Fruit fly (Drosophila melanogaster) ovary, adult (tissue): ENCODE results near the gene be.

ENCODE experiments used
- CG17801 ChIP-seq: fragments of 200-800 bp; optimal IDR thresholded peaks from 2 replicates; lab custom pipeline; 2019; ENCODE audit warnings: missing biosample characterization, mild to moderate bottlenecking, missing genetic modification characterization, moderate library complexity; ENCODE audit not compliant: partially characterized antibody

be gene

DNA sequence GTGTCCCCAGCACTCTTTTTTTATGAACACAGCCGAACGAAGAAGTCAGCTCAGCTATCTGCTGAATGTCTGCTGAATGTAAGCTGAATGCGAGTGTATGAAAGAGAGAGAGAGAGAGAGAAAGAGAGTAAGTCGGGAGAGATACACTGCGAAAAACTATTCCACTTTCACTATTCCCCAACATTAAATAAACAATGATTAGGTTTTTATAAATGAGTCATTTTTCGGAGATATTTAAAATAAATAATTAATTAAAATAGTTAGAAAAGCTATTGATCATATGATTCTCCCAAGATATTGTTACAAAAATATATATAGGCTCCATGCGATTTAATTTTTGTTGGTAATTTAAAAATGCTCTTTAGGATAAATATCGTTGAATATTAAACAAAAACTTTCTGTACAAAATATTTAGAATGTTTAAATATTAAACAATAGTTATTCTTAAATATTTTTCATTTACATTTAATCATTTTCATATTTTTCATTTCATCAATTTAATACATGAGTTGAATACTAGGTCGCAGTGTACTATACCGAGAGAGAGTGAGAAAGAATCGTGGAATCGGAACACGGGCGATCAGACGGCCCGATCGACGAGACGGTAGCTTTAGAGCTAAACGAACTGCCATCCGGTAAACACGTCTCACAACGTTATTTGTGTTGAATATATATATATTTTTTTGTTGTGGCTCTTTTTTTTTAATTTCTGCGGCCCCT is at the start of gene be:
be (plus strand) TSS at position 611 of the 720 bp plus-strand sequence.
- TF ChIP-seq CG17801 (GFP tag; lab: Kevin White, UChicago) = peak; percentile 40

DNA sequence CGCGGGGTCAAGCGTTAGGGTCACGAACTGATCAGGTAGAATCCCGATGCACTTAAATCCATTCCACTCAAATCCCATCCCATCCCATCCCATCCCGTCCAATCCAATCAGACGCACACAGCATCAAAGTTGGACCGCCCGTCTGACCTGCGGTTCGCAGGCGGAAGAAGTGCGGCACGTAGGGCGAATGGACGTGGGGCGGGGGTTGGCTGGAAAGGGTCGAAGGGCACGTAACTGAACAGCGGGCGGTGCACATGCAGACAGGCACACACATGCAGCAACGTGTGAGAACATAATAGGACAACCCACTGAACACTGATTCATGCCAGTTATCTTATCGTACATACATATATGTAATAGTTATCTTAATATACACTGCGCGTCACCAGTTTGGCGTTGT is 4.8 kb upstream of the be start:
- TF ChIP-seq CG17801 (GFP tag; lab: Kevin White, UChicago) = no peak

DNA sequence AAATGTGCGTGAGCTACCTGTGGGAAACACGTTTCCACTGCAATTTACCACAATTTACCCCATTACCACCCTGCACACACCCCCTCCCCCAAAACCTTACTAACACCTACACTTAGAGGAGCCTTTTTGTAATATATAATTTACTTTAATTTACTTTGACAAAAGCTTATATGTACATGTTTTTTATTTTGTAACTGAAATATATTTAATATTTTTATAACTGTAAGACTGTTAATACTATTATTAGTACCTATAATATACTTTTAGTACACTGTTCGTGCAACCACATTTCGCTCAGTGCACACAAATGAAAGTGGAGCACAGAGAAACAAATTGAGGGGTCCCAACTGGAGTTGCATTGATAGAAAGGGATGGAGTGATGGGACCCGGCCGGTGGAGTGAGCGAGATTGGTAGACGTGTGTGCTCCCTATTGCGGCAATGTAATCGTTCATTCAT is 3.2 kb upstream of the be start:
- TF ChIP-seq CG17801 (GFP tag; lab: Kevin White, UChicago) = no peak

DNA sequence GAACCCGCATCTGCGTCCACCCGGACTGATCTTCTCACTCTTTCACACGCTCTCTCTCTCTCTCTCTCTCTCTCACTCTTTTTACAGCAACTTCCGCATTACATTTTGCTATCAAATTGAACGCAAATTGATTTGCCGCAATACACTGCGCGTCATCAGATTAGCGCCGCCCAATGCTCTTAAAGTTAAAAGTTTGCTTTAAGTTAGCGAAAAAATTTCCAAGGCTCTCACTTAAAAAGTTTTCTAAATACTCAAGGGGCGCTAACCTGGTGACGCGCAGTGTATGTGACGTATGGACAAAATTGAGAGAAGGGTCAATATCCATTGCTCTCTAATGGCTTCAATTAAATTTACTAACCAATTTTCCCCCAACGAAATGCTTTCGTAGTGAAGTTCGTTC is 2.0 kb upstream of the be start:
- peak; percentile 20 for TF ChIP-seq CG17801 (GFP tag; lab: Kevin White, UChicago)

DNA sequence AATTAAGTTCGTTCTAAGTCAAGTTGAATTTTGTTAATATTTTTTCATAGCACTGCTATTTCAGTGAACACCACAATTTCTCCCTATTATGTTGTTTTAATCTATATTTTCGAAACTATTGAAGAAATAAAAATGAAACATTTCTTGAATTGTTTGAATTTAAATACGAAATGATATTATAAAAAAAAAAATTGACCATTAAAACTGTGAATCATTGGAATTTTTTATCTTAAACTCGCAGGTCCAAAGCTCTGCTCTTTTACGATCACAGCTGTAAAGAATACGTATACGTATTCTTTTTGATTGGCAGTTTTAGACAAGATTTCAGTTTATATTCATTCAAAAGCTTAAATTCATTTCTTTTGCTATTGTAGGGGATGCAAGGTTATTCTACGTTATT is 841 bp upstream of the be start:
- no peak for TF ChIP-seq CG17801 (GFP tag; lab: Kevin White, UChicago)

DNA sequence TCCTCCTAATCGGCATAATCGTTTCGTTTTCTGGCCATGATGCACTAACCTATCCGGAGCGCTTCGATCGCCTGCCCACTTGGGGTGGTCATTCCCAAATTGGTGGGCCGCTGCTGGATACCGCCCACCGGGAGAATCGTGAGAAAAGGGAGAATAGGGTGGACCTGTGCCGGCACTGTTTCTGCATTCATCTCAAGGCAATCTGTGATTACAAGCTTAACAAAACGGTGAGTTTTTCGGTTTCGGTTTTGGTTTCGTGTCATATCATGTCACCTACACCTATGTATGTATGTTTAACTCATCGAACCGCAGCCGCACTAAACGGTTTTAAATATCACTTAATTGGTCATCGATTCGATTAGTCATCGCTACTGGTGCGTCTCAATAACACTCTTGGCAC is 492 bp downstream of the be start:
- TF ChIP-seq CG17801 (GFP tag; lab: Kevin White, UChicago) = no peak

- no peak for TF ChIP-seq CG17801 (GFP tag; lab: Kevin White, UChicago)
These were observed 1.5 kb downstream of the be start for dm6 chrX:15025737-15026136.

dm6 chrX:15026897-15027296 is 2.7 kb downstream of the be start:
- TF ChIP-seq CG17801 (GFP tag; lab: Kevin White, UChicago) = no peak

DNA sequence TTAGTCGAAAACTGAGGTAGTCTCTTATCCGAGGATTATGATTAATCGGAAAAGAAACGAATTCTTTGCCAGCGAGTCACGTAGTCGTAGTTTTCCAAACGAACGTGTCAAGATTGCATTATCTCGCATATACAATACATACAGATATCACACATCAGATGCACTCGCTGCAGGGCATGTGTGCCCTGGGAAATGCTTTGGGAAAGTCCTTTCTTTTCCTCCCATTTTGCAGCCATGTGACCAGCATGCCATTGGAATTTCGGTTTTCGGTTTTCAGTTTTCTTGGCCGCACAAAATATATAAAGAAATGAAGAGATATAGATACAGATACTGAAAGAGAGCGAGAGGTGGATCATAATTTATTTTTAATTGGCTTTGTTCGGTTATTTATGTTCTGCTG is 3.9 kb downstream of the be start:
- TF ChIP-seq CG17801 (GFP tag; lab: Kevin White, UChicago) = no peak

dm6 chrX:15029864-15030263 is 5.6 kb downstream of the be start:
- TF ChIP-seq CG17801 (GFP tag; lab: Kevin White, UChicago) = no peak

dm6 chrX:15042499-15042898 is 18.3 kb downstream of the be start:
- TF ChIP-seq CG17801 (GFP tag; lab: Kevin White, UChicago) = peak; percentile 30

DNA sequence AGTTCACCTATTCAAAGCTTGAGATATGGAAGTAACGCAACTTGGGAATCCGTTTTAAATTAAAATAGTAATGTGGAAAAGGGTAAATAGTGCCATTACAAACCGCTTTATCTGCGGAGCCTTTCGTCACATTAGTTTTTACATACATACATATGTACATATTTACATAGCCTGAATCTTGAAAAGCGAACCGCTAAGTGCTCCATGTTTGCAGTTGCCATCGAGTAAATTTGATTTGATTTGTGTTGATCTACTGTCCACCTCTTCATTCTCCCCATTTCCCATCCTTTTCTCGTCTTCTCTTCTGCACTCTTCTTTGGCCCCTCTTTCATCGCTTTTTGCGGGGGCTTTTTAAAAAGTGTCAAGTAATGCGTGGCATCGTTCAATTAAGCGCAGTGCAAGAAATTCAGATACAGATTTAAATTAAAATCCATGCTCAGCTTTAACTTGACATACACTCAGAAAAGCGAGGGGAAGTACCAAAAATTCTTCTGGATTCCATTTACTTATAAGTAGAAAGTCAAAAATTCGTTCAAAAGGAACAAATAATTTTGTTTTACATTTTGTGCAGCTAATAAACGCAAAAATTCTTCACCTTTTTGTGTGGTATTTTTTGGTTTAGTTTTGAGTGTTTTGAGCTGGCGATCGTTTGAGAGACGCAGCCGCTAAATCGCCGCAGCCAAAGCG is 18.9 kb downstream of the be start:
- peak; percentile 11 for TF ChIP-seq CG17801 (GFP tag; lab: Kevin White, UChicago)

DNA sequence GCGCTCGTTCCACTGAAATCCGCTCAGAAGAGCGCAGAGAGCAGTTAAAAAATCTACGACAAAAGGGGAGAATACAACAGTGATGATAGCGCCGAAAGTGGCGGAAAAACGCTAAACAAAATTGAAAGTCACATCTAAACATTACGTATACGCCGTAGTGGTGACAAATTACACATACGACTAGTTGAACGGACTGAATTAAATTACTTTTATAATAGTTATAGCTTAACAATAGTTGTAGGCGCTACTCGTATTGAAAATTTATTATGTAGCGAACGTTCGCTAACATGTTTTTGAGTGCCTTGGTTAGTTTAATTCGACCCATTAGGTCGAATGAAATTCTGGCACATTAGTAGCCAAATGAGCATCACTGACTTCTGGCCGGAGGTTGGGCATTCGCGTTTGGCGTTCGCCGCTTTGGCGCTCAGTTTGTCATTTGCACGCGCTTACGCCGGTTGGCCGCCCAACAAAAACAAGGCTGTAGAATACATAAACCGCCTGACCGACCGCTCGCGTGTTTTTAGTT is 19.5 kb downstream of the be start, which contains the start of gene CG5541:
CG5541 (plus strand) TSS at position 424 of the 526 bp plus-strand sequence.
- peak; percentile 70 for TF ChIP-seq CG17801 (GFP tag; lab: Kevin White, UChicago)

DNA sequence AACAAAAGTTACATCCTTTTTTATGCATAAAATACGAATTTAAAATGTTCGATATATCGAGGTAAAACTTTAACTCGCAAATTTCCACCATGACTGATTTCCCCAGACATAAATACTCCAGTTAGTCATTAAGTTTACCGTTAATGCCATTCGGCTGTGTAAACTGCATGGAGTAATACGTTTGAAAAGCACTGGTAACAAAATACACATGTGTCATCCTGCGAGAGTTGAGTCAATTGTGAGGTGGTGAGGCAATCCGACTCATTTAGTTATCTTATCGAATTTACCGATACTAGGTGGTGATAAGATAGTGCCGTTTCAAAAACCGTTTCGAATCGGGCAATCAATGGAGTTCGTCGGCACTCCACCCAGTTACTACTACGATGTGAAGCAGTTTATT is 21.4 kb downstream of the be start:
- no peak for TF ChIP-seq CG17801 (GFP tag; lab: Kevin White, UChicago)

DNA sequence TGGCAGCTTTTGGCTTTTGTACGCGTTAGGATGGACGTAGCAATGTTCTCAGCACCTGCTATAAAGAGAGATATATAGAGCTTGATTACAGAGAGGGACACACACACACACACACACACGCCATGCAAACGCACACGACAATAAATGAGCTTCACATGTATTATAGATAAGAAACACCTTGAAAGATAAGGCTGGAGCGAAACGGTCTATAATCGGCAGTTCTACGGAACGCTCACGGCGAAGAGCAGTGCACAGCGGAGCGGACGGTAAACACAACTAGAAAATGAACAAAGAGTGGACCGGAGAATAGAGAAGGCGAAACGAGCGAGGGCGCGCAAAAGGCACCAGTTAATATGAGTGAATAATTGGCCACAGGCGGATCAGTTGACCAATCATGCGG is 24.5 kb downstream of the be start:
- TF ChIP-seq CG17801 (GFP tag; lab: Kevin White, UChicago) = no peak

dm6 chrX:15062619-15063018 is 38.4 kb downstream of the be start:
- TF ChIP-seq CG17801 (GFP tag; lab: Kevin White, UChicago) = no peak
